Fruit fly (Drosophila melanogaster) whole organism, pupa: ENCODE data around the gene Baldspot.

Source experiments
- CG17806 ChIP-seq: fragments of 200-800 bp; sonication (Bioruptor generic); optimal IDR thresholded peaks from 2 replicates; lab custom pipeline; 2018; ENCODE audit warnings: missing biosample characterization, mild to moderate bottlenecking, missing genetic modification characterization, moderate library complexity
- CG32121 ChIP-seq: fragments of 200-800 bp; sonication (Bioruptor generic); IDR thresholded peaks from 2 replicates; pipeline ENCODE4 v1.3.6; 2022; ENCODE audit warnings: missing biosample characterization, missing genetic modification characterization
- CG34367 ChIP-seq: fragments of 200-800 bp; sonication (Bioruptor generic); optimal IDR thresholded peaks from 2 replicates; lab custom pipeline; 2018; ENCODE audit warnings: missing biosample characterization, mild to moderate bottlenecking, missing genetic modification characterization
- CG4496 ChIP-seq: fragments of 200-800 bp; sonication (Bioruptor generic); IDR thresholded peaks from 3 replicates; pipeline ENCODE4 v1.3.6; 2022; ENCODE audit warnings: missing biosample characterization, missing genetic modification characterization
- CG8159 ChIP-seq: fragments of 200-800 bp; sonication (Bioruptor generic); optimal IDR thresholded peaks from 3 replicates; lab custom pipeline; 2018; ENCODE audit warnings: missing biosample characterization, mild to moderate bottlenecking, missing genetic modification characterization, moderate library complexity
- D1 ChIP-seq: fragments of 200-800 bp; sonication (Bioruptor generic); optimal IDR thresholded peaks from 2 replicates; lab custom pipeline; 2018; ENCODE audit warnings: missing biosample characterization, mild to moderate bottlenecking, missing genetic modification characterization, moderate library complexity
- EcR ChIP-seq: fragments of 200-800 bp; sonication (Bioruptor generic); optimal IDR thresholded peaks from 3 replicates; lab custom pipeline; 2019; ENCODE audit warnings: missing biosample characterization, missing genetic modification characterization, mild to moderate bottlenecking, moderate library complexity, missing genetic modification reagents
- Ets98B ChIP-seq: fragments of 200-800 bp; sonication (Bioruptor generic); IDR thresholded peaks from 2 replicates; pipeline ENCODE4 v1.3.6; 2022; ENCODE audit warnings: missing biosample characterization, missing genetic modification characterization
- Snoo ChIP-seq: fragments of 200-800 bp; sonication (Bioruptor generic); optimal IDR thresholded peaks from 3 replicates; lab custom pipeline; 2017; ENCODE audit warnings: missing biosample characterization, mild to moderate bottlenecking, missing genetic modification characterization, inconsistent platforms
- fd96Ca ChIP-seq: fragments of 200-800 bp; sonication (Bioruptor generic); IDR thresholded peaks from 3 replicates; pipeline ENCODE4 v1.3.6; 2022; ENCODE audit warnings: missing biosample characterization, missing genetic modification characterization
- gl ChIP-seq: fragments of 200-800 bp; sonication (Bioruptor generic); optimal IDR thresholded peaks from 2 replicates; lab custom pipeline; 2018; ENCODE audit warnings: missing biosample characterization, mild to moderate bottlenecking, missing genetic modification characterization
- rn ChIP-seq: fragments of 200-800 bp; sonication (Bioruptor generic); IDR thresholded peaks from 2 replicates; pipeline ENCODE4 v1.3.6; 2022; ENCODE audit warnings: missing biosample characterization, missing genetic modification characterization

DNA sequence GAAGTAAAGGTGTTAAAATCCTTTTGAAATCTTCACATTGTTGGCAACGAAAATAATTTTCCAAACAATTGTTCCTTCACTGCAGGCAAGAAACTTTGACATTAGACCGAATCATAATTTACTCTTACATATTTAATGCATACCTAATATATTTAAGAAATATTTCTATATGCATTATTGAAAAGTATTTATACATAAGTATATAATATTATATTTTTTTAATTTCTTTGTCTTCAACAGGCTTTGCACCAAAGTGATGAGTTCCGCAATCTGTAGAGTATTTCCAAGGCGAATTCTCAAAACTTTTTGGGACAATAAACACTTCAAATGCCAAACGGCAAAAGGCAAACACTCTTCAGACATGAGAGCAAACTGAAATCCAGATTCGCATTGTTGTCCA is 35.7 kb upstream of the Baldspot start:
- no peak for TF ChIP-seq Snoo (tag; lab: Kevin White, UChicago)
- TF ChIP-seq CG17806 (tag; lab: Kevin White, UChicago) = peak; percentile 6
- peak; percentile 23; the same call in 1 of the 3 replicates for TF ChIP-seq CG4496 (GFP tag; lab: Robert Waterston, UW)
- no peak for TF ChIP-seq CG34367
- TF ChIP-seq gl (tag; lab: Kevin White, UChicago) = no peak
- 0 out of 2 replicates have a peak, but pooled peaks have one; percentile 39 for TF ChIP-seq CG32121 (GFP tag; lab: Robert Waterston, UW)
- peak; percentile 5 for TF ChIP-seq CG8159 (tag; lab: Kevin White, UChicago)
- no peak for TF ChIP-seq EcR
- no peak for TF ChIP-seq D1
- 0 out of 3 replicates have a peak, but pooled peaks have one; percentile 28 for TF ChIP-seq fd96Ca (GFP tag; lab: Robert Waterston, UW)
- TF ChIP-seq Ets98B (GFP tag; lab: Robert Waterston, UW) = peak; percentile 40; the same call in 1 of the 2 replicates
- no peak for TF ChIP-seq rn (GFP tag; lab: Robert Waterston, UW)
